Fruit fly (Drosophila melanogaster) whole organism, larva: Measurements from ENCODE around the gene Arfip.

Experiments
- noc ChIP-seq: fragments of 200-800 bp; sonication (Bioruptor generic); optimal IDR thresholded peaks from 3 replicates; lab custom pipeline; 2019; ENCODE audit warnings: missing biosample characterization, mild to moderate bottlenecking, missing genetic modification characterization, moderate library complexity

Arfip gene

dm6 chr3R:11208766-11209331 lies 26.0 kb downstream of the Arfip start:
- TF ChIP-seq noc (tag; lab: Kevin White, UChicago), result no peak

dm6 chr3R:11200885-11201421 lies 33.9 kb downstream of the Arfip start:
- TF ChIP-seq noc (tag; lab: Kevin White, UChicago), result peak; percentile 94

dm6 chr3R:11200042-11200884 lies 34.5 kb downstream of the Arfip start:
- TF ChIP-seq noc (tag; lab: Kevin White, UChicago), result no peak

dm6 chr3R:11199227-11199835 lies 35.5 kb downstream of the Arfip start:
- peak; percentile 71 for TF ChIP-seq noc (tag; lab: Kevin White, UChicago)

dm6 chr3R:11198062-11198472 lies 36.7 kb downstream of the Arfip start:
- TF ChIP-seq noc (tag; lab: Kevin White, UChicago), result peak; percentile 34

dm6 chr3R:11197389-11197716 lies 37.5 kb downstream of the Arfip start, which contains the start of gene cu:
Gene cu, plus strand, starts transcription at chr3R:11197592.
- TF ChIP-seq noc (tag; lab: Kevin White, UChicago), result no peak

- TF ChIP-seq noc (tag; lab: Kevin White, UChicago), result peak; percentile 98
Observed at dm6 chr3R:11196648-11197388, 38.0 kb downstream of the Arfip start.

dm6 chr3R:11195792-11196191 lies 39.0 kb downstream of the Arfip start, which contains the start of gene CG18577:
Gene CG18577, plus strand, starts transcription at chr3R:11196092.
- TF ChIP-seq noc (tag; lab: Kevin White, UChicago), result no peak
